Fruit fly (Drosophila melanogaster) whole organism: ENCODE data around the gene CG6870.

Experiments used
- Dll ChIP-seq: fragments of >200 bp; optimal IDR thresholded peaks from 2 replicates; lab custom pipeline; 2017
- pan ChIP-seq: fragments of >200 bp; optimal IDR thresholded peaks from 2 replicates; lab custom pipeline; 2017
- usp ChIP-seq: fragments of >200 bp; optimal IDR thresholded peaks from 2 replicates; lab custom pipeline; 2017; ENCODE audit warnings: missing biosample characterization, missing genetic modification characterization, mixed read lengths

DNA sequence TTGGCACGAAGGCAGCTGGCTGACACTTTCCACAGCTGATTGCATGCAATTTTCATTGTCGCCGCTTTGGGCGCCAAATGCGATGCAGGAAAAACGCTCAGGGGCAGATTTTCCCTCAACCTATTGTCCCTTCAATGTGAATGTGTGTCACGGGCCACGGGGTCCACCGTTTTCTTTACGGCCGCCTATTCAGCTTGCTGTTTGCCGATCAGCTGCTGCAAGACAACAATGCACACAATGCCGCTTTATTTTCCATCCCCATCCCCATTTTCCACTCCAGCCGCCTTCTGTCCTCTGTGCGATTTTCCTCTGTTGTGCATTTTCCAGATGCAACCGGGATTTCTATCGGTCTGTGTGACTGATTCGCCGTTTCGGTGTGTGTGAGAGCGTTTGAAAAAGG, 27.4 kb downstream of the CG6870 start:
- TF ChIP-seq pan (no peak), usp (GFP tag; lab: Kevin White, UChicago) (no peak), Dll (lab: Kevin White, UChicago) (no peak)
